Fruit fly (Drosophila melanogaster) whole organism, adult: ENCODE measurements around the gene CG2278.

Experiments
- CG11617 ChIP-seq: fragments of 200-800 bp; sonication (Bioruptor generic); optimal IDR thresholded peaks from 2 replicates; lab custom pipeline; 2017; ENCODE audit warnings: mild to moderate bottlenecking, missing biosample characterization, missing genetic modification reagents, missing genetic modification characterization
- CG12768 ChIP-seq: fragments of 200-800 bp; sonication (Bioruptor generic); optimal IDR thresholded peaks from 2 replicates; lab custom pipeline; 2017; ENCODE audit warnings: missing biosample characterization, missing genetic modification characterization, mild to moderate bottlenecking, moderate library complexity, missing genetic modification reagents
- CG14711 ChIP-seq: fragments of 200-800 bp; sonication (Bioruptor generic); optimal IDR thresholded peaks from 2 replicates; lab custom pipeline; 2018; ENCODE audit warnings: missing biosample characterization, mild to moderate bottlenecking, missing genetic modification characterization, moderate library complexity
- CG1620 ChIP-seq: fragments of 200-800 bp; sonication (Bioruptor generic); optimal IDR thresholded peaks from 2 replicates; lab custom pipeline; 2016; ENCODE audit warnings: missing biosample characterization, missing genetic modification characterization
- CG33017 ChIP-seq: fragments of 200-800 bp; sonication (Bioruptor generic); optimal IDR thresholded peaks from 2 replicates; lab custom pipeline; 2018; ENCODE audit warnings: missing biosample characterization, mild to moderate bottlenecking, missing genetic modification characterization, moderate library complexity
- CG5204 ChIP-seq: fragments of 200-800 bp; sonication (Bioruptor generic); optimal IDR thresholded peaks from 2 replicates; lab custom pipeline; 2016; ENCODE audit warnings: missing biosample characterization, missing genetic modification characterization
- CG7045 ChIP-seq: fragments of 200-800 bp; sonication (Bioruptor generic); optimal IDR thresholded peaks from 2 replicates; lab custom pipeline; 2017; ENCODE audit warnings: missing biosample characterization, mild to moderate bottlenecking, missing genetic modification characterization
- CG7101 ChIP-seq: fragments of 200-800 bp; sonication (Bioruptor generic); optimal IDR thresholded peaks from 2 replicates; lab custom pipeline; 2018; ENCODE audit warnings: missing biosample characterization, mild to moderate bottlenecking, missing genetic modification characterization, moderate library complexity
- Clk ChIP-seq: fragments of 200-800 bp; sonication (Bioruptor generic); optimal IDR thresholded peaks from 2 replicates; lab custom pipeline; 2017; ENCODE audit warnings: missing biosample characterization, missing genetic modification characterization
- Crg-1 ChIP-seq: fragments of 200-800 bp; sonication (Bioruptor generic); optimal IDR thresholded peaks from 2 replicates; lab custom pipeline; 2016; ENCODE audit warnings: missing biosample characterization, missing genetic modification characterization
- Hr96 ChIP-seq: fragments of 200-800 bp; sonication (Bioruptor generic); optimal IDR thresholded peaks from 2 replicates; lab custom pipeline; 2016; ENCODE audit warnings: missing biosample characterization, missing genetic modification characterization
- Mnt ChIP-seq: fragments of 200-800 bp; sonication (Bioruptor generic); optimal IDR thresholded peaks from 2 replicates; lab custom pipeline; 2016; ENCODE audit warnings: missing biosample characterization, mild to moderate bottlenecking, missing genetic modification characterization
- bab1 ChIP-seq: fragments of 200-800 bp; sonication (Bioruptor generic); optimal IDR thresholded peaks from 3 replicates; lab custom pipeline; 2019; ENCODE audit warnings: missing biosample characterization, mild to moderate bottlenecking, missing genetic modification characterization, moderate library complexity
- cic ChIP-seq: fragments of 200-800 bp; sonication (Bioruptor generic); optimal IDR thresholded peaks from 2 replicates; lab custom pipeline; 2017; ENCODE audit warnings: missing biosample characterization, mild to moderate bottlenecking, missing genetic modification characterization, moderate library complexity
- cnc ChIP-seq, 2 experiments: fragments of >200 bp; optimal IDR thresholded peaks; 2 replicates each; lab custom pipeline; 2017
- kay ChIP-seq: fragments of 200-800 bp; sonication (Bioruptor generic); peaks from one replicate; lab custom pipeline; 2016; ENCODE audit warnings: missing biosample characterization, missing genetic modification characterization, borderline replicate concordance
- ovo ChIP-seq: fragments of 200-800 bp; sonication (Bioruptor generic); optimal IDR thresholded peaks from 2 replicates; lab custom pipeline; 2016; ENCODE audit warnings: missing biosample characterization, missing genetic modification characterization
- pad ChIP-seq: fragments of 200-800 bp; sonication (Bioruptor generic); optimal IDR thresholded peaks from 3 replicates; lab custom pipeline; 2017; ENCODE audit warnings: missing biosample characterization, missing genetic modification characterization, mild to moderate bottlenecking, moderate library complexity, missing genetic modification reagents
- tj ChIP-seq: fragments of 200-800 bp; sonication (Bioruptor generic); optimal IDR thresholded peaks from 3 replicates; lab custom pipeline; 2017; ENCODE audit warnings: missing biosample characterization, mild to moderate bottlenecking, missing genetic modification characterization, moderate library complexity
- toe ChIP-seq: fragments of 200-800 bp; sonication (Bioruptor generic); optimal IDR thresholded peaks from 2 replicates; lab custom pipeline; 2016; ENCODE audit warnings: missing biosample characterization, missing genetic modification characterization

Gene CG2278

DNA sequence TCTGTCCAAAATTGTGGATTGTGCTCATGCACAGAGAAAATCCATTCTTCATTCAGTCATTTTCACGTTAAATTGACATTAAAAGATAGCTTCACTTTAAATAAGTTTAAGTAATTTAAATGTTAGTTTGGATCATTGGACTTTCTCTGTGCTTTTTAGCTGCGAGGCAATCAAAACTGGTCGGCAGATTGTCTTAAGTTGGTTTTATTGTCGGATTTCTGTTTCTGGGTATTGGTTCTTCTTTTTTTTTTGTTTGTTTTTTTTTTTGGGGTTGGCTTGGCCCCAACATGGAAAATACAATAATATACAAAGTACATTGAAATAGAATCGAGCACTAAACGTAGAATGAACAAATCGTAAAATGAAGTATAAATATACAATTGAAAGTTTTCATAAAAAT is at the start of gene CG2278:
Gene CG2278 (minus strand): TSS at position 101 of the 400 bp plus-strand sequence.
- TF ChIP-seq CG1620 (GFP tag; lab: Kevin White, UChicago) (no peak), bab1 (GFP tag; lab: Kevin White, UChicago) (no peak), tj (no peak), CG7101 (no peak), toe (GFP tag; lab: Kevin White, UChicago) (no peak), CG14711 (tag; lab: Kevin White, UChicago) (no peak)

DNA sequence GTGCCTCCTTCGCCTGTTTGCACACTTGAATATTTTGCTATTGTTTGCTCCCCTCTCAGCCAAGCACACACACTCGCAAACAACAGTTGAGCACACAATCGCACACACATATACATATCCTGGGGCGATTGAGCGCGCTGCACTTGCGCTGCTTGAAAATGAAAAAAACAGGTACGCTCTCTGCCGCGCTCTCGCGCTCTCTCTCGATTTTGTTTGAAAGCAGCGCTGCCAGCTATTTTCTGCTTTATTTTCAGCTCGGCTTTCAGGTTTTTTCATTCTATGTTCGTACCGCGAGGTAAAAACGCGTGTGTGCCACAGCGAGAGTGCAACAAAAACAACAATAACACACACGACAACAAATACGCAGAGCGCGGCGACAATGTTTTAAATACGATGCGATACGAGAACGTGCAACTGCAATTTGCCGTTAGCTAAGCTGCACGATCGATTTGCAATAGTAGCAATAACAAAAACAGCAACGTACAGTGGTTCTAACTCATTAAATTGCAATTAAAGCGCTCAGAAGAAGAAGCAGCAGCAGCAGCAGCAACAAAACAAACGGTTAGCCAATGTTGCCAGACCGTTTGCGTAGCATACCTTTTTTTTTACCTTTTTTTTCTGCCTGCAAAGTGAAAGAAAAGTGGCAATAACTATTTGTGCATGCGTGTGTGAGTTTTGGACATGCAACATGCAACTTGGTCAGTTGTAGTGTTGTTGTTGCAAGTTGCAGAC is 46.0 kb upstream of the CG2278 start:
- TF ChIP-seq tj (no peak), Crg-1 (GFP tag; lab: Kevin White, UChicago) (no peak), toe (GFP tag; lab: Kevin White, UChicago) (no peak), CG5204 (no peak), Mnt (GFP tag; lab: Kevin White, UChicago) (no peak), kay (GFP tag; lab: Kevin White, UChicago) (no peak), CG33017 (tag; lab: Kevin White, UChicago) (no peak), Hr96 (GFP tag; lab: Kevin White, UChicago) (no peak), CG7045 (no peak), cnc (optimal IDR thresholded peaks at IDR 0.05; lab: Kevin White, UChicago) (no peak), Clk (GFP tag; lab: Kevin White, UChicago) (no peak), pad (GFP tag; lab: Kevin White, UChicago) (no peak), CG7101 (no peak), bab1 (GFP tag; lab: Kevin White, UChicago) (no peak), CG14711 (tag; lab: Kevin White, UChicago) (no peak), cic (no peak), CG12768 (no peak), CG1620 (GFP tag; lab: Kevin White, UChicago) (no peak), ovo (GFP tag; lab: Kevin White, UChicago) (no peak), CG11617 (GFP tag; lab: Kevin White, UChicago) (no peak)

dm6 chrX:8215094-8215854 is 45.2 kb upstream of the CG2278 start:
- TF ChIP-seq CG33017 (tag; lab: Kevin White, UChicago) (no peak), ovo (GFP tag; lab: Kevin White, UChicago) (no peak), kay (GFP tag; lab: Kevin White, UChicago) (no peak), pad (GFP tag; lab: Kevin White, UChicago) (no peak), tj (no peak), cic (no peak), CG12768 (no peak), Hr96 (GFP tag; lab: Kevin White, UChicago) (no peak), CG5204 (no peak), cnc (optimal IDR thresholded peaks at IDR 0.05; lab: Kevin White, UChicago) (no peak), bab1 (GFP tag; lab: Kevin White, UChicago) (no peak), Clk (GFP tag; lab: Kevin White, UChicago) (no peak), CG7045 (no peak), CG7101 (no peak), CG11617 (GFP tag; lab: Kevin White, UChicago) (no peak)

DNA sequence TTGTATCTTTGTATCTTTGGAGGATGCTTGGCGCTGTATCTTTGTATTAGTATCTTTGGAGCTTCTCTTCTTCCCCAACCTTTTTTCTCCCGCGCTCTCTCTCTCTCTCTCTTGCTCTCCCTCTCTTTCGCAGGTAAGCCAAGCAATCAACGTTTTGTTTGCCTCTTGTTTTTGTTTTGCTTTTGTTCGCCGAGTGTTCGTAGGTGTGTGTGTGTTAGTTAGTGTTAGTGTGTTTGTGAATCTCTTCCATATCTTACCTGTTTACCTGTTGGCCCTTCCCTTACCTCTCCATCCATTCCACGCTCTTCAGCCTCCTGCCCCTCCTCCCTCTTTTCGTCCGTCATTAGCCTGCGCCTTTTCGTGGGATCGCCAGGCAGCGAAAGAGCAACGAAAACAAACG is 44.0 kb upstream of the CG2278 start:
- TF ChIP-seq Crg-1 (GFP tag; lab: Kevin White, UChicago) (no peak), tj (no peak), bab1 (GFP tag; lab: Kevin White, UChicago) (no peak), CG14711 (tag; lab: Kevin White, UChicago) (no peak), pad (GFP tag; lab: Kevin White, UChicago) (no peak), Mnt (GFP tag; lab: Kevin White, UChicago) (no peak), CG1620 (GFP tag; lab: Kevin White, UChicago) (no peak), CG33017 (tag; lab: Kevin White, UChicago) (no peak), Clk (GFP tag; lab: Kevin White, UChicago) (no peak), toe (GFP tag; lab: Kevin White, UChicago) (no peak), CG7045 (no peak), CG11617 (GFP tag; lab: Kevin White, UChicago) (no peak), Hr96 (GFP tag; lab: Kevin White, UChicago) (no peak), CG7101 (no peak), kay (GFP tag; lab: Kevin White, UChicago) (no peak), cnc (optimal IDR thresholded peaks at IDR 0.05; lab: Kevin White, UChicago) (no peak), cic (no peak)

DNA sequence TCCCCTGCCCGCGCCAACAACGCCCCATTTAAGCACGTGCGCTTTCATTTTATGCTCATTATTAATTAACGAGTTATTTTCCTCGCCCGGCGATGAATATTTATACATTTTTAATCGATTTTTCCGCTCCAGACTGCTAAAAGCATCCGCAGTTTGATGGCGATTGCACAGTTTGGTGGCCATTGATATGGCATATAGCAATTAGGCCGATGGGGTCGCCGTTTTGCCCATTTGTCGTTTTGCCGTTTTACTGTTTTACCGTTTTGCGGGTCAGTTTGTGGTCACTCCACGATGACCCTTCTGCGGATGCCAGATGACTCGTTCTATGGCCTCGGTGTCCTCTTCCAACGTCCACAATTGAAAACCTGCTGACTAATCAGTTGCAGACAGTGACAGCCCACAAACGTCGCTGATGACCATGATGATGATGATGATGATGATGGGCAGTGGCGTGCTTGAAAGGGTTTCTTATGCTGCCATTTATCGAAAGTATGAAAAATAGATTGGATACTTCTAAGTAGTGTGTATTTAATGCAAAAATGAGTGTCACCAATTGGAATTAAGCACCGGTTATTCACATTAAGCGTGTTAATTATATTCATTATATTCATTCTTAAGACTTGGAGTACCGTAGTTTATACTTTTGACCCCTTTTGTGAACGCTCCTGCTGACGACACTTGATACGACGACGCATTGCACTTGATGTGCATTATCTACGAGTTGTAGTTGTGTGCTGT is 41.8 kb upstream of the CG2278 start:
- TF ChIP-seq ovo (GFP tag; lab: Kevin White, UChicago) (peak; percentile 13), CG11617 (GFP tag; lab: Kevin White, UChicago) (peak; percentile 31), CG14711 (tag; lab: Kevin White, UChicago) (no peak), cnc (optimal IDR thresholded peaks at IDR 0.05; lab: Kevin White, UChicago) (no peak), toe (GFP tag; lab: Kevin White, UChicago) (no peak), kay (GFP tag; lab: Kevin White, UChicago) (no peak), tj (peak; percentile 78), Crg-1 (GFP tag; lab: Kevin White, UChicago) (no peak), CG7045 (no peak), CG7101 (peak; percentile 49), CG5204 (no peak)
